Worm (Caenorhabditis elegans) whole organism, L4/young adult: ENCODE measurements around the gene Y54G2A.41.

Experiments used
- W03F9.2 ChIP-seq: fragments of 150-350 bp; optimal IDR thresholded peaks from 2 replicates; lab custom pipeline; 2014; ENCODE audit warnings: missing biosample characterization, missing genetic modification characterization
- dao-5 ChIP-seq: sonication (generic microtip); optimal IDR thresholded peaks from 2 replicates; lab custom pipeline; 2016; ENCODE audit warnings: missing genotype, missing genetic modification characterization, moderate library complexity, missing compliant biosample characterization
- him-1 ChIP-seq: sonication (generic microtip); optimal IDR thresholded peaks from 2 replicates; lab custom pipeline; 2016; ENCODE audit warnings: missing genotype, missing genetic modification reagents, missing genetic modification characterization, missing compliant biosample characterization

ce11 chrIV:2772209-2772851, 20.7 kb downstream of the Y54G2A.41 start:
- TF ChIP-seq him-1 (tag; lab: Kevin White, UChicago) (no peak), dao-5 (tag; lab: Kevin White, UChicago) (no peak), W03F9.2 (tag; lab: Kevin White, UChicago) (no peak)
